1 fruit fly cellular context compared by ENCODE assay signal in the genomic region with DNA sequence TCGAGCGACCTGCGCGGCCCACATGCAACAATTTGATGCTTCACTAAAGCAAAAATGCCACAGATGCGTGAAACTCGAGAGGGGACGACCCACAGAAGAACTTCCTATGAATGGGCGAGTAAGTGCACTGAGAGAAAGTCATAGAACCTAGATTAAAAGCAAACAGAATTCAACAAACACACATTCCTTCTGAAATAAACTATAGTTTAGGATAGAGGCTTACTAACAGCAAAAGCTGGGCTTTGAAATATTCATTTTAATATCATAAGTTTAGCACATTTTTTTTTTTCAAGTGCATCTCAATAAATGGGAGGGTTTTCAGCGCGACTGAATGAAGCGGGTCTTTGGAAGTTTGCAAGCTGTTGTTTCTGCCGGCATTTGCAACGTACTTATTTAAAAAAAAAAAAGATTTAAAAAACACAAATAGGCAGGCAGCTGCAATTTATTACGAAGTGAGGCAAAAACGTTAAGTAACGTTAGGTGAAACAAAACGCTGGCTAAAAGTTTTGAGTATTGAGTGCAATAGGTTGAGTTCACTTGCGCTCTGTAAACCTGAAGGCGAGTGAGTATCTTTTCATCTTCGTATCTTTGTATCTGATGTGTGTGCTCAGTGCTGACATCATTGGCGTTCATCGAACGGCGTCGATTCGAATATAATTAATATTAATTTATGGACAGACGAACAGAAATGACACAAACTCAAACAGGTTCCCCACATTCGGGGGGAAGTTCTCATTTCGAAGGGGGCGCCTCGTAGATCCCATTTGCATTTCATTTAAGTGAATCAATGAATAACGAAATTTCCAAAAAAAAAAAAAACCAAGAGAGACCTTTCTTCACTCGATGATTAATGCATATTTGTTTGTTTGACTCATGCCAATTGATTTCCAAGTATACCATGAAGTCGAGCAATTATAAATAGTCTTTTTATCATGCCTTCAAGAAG.
A peak's percentile ranks its signal among the peaks of the same experiment; 100 is the strongest.
TF ChIP-seq lines count a peak whose summit lies in the region.

No protein-coding gene starts in this region.

TF ChIP-seq in whole organism, embryonic, 481 proteins besides CTCF, POLR2A, EP300 and RAD21 (continued from another document and continues in another):
- no peak for TF ChIP-seq Meics (GFP tag; optimal IDR thresholded peaks at IDR 0.05; lab: Kevin White, UChicago)
- TF ChIP-seq CG9215 (GFP tag; IDR thresholded peaks at IDR 0.05; lab: Robert Waterston, UW) = peak; percentile 39; the same call in 1 of the 2 replicates
- no peak for TF ChIP-seq CG30020 (tag; optimal IDR thresholded peaks at IDR 0.05; lab: Kevin White, UChicago)
- TF ChIP-seq crp (GFP tag; optimal IDR thresholded peaks at IDR 0.05; lab: Kevin White, UChicago) = no peak
- no peak for TF ChIP-seq ash1 (GFP tag; optimal IDR thresholded peaks at IDR 0.05; lab: Kevin White, UChicago)
- TF ChIP-seq Adf1 (GFP tag; IDR thresholded peaks at IDR 0.05; lab: Robert Waterston, UW) = no peak
- peak; percentile 50; the same call in 1 of the 2 replicates for TF ChIP-seq CG17612 (GFP tag; IDR thresholded peaks at IDR 0.05; lab: Robert Waterston, UW)
- peak; percentile 43 for TF ChIP-seq MTF-1 (GFP tag; optimal IDR thresholded peaks at IDR 0.05; lab: Kevin White, UChicago; ENCODE audit: borderline replicate concordance)
- TF ChIP-seq sens (GFP tag; lab: Kevin White, UChicago) = peak; percentile 96
- TF ChIP-seq Sry-δ (GFP tag; optimal IDR thresholded peaks at IDR 0.05; lab: Kevin White, UChicago) = peak; percentile 22
- TF ChIP-seq Taf1 (GFP tag; IDR thresholded peaks at IDR 0.05; lab: Robert Waterston, UW) = no peak
- TF ChIP-seq CG1603 (tag; optimal IDR thresholded peaks at IDR 0.05; lab: Kevin White, UChicago) = peak; percentile 72
- TF ChIP-seq CG6175 (GFP tag; IDR thresholded peaks at IDR 0.05; lab: Robert Waterston, UW) = no peak
- no peak for TF ChIP-seq maf-S (GFP tag; optimal IDR thresholded peaks at IDR 0.05; lab: Kevin White, UChicago)
- TF ChIP-seq CG6765 (GFP tag; optimal IDR thresholded peaks at IDR 0.05; lab: Kevin White, UChicago) = no peak
- TF ChIP-seq Gsc (GFP tag; IDR thresholded peaks at IDR 0.05; lab: Robert Waterston, UW) = no peak
- TF ChIP-seq CG13894 (tag; optimal IDR thresholded peaks at IDR 0.05; lab: Kevin White, UChicago) = no peak
- no peak for TF ChIP-seq CG17385 (GFP tag; optimal IDR thresholded peaks at IDR 0.05; lab: Kevin White, UChicago)
- peak; percentile 64; the same call in 1 of the 2 replicates for TF ChIP-seq dan (GFP tag; IDR thresholded peaks at IDR 0.05; lab: Robert Waterston, UW)
- peak; percentile 61; the same call in 1 of the 3 replicates for TF ChIP-seq so (GFP tag; IDR thresholded peaks at IDR 0.05; lab: Robert Waterston, UW)
- peak; percentile 54 for TF ChIP-seq D19A (tag; optimal IDR thresholded peaks at IDR 0.05; lab: Kevin White, UChicago)
- no peak for TF ChIP-seq lov (optimal IDR thresholded peaks at IDR 0.05; lab: Kevin White, UChicago)
- peak; percentile 81 for TF ChIP-seq lov (GFP tag; IDR thresholded peaks at IDR 0.05; lab: Robert Waterston, UW)
- peak; percentile 78 for TF ChIP-seq CG2712 (tag; optimal IDR thresholded peaks at IDR 0.05; lab: Kevin White, UChicago)
- TF ChIP-seq CG4328 (GFP tag; optimal IDR thresholded peaks at IDR 0.05; lab: Kevin White, UChicago) = no peak
- TF ChIP-seq NFAT (GFP tag; IDR thresholded peaks at IDR 0.05; lab: Robert Waterston, UW) = no peak
- peak; percentile 28 for TF ChIP-seq ems (GFP tag; optimal IDR thresholded peaks at IDR 0.05; lab: Kevin White, UChicago)
- TF ChIP-seq CG10959 (GFP tag; IDR thresholded peaks at IDR 0.05; lab: Robert Waterston, UW) = peak; percentile 78
- peak; percentile 27 for TF ChIP-seq PHDP (tag; optimal IDR thresholded peaks at IDR 0.05; lab: Kevin White, UChicago)
- peak; percentile 63 for TF ChIP-seq CG14014 (GFP tag; IDR thresholded peaks at IDR 0.05; lab: Robert Waterston, UW)
- no peak for TF ChIP-seq pan (optimal IDR thresholded peaks at IDR 0.05; lab: Kevin White, UChicago)
- peak in 1 of 2 experiments; percentile 63 for TF ChIP-seq pan (GFP tag; optimal IDR thresholded peaks at IDR 0.05 in 1 of 2, IDR thresholded peaks at IDR 0.05 in 1 of 2)
- peak; percentile 65; the same call in 1 of the 3 replicates for TF ChIP-seq CG11695 (GFP tag; IDR thresholded peaks at IDR 0.05; lab: Robert Waterston, UW)
- no peak for TF ChIP-seq Mad (GFP tag; optimal IDR thresholded peaks at IDR 0.05; lab: Kevin White, UChicago)
- peak; percentile 31 for TF ChIP-seq CG18764 (GFP tag; optimal IDR thresholded peaks at IDR 0.05; lab: Kevin White, UChicago)
- TF ChIP-seq pnt (GFP tag; optimal IDR thresholded peaks at IDR 0.05; lab: Kevin White, UChicago) = peak; percentile 74
- TF ChIP-seq gro (GFP tag; optimal IDR thresholded peaks at IDR 0.05; lab: Kevin White, UChicago) = no peak
- TF ChIP-seq CG2199 (GFP tag; IDR thresholded peaks at IDR 0.05; lab: Robert Waterston, UW) = peak; percentile 70; the same call in 1 of the 3 replicates
- TF ChIP-seq H2.0 (GFP tag; IDR thresholded peaks at IDR 0.05; lab: Robert Waterston, UW) = peak; percentile 53; the same call in 1 of the 2 replicates
- TF ChIP-seq tin (GFP tag; optimal IDR thresholded peaks at IDR 0.05; lab: Kevin White, UChicago) = peak; percentile 69
- peak; percentile 25 for TF ChIP-seq Oli (tag; optimal IDR thresholded peaks at IDR 0.05; lab: Kevin White, UChicago)
- TF ChIP-seq tio (GFP tag; optimal IDR thresholded peaks at IDR 0.05; lab: Kevin White, UChicago) = peak; percentile 5
- TF ChIP-seq Rx (GFP tag; IDR thresholded peaks at IDR 0.05; lab: Robert Waterston, UW) = peak; percentile 70
- TF ChIP-seq zf30C (GFP tag; optimal IDR thresholded peaks at IDR 0.05; lab: Kevin White, UChicago) = peak; percentile 41
- TF ChIP-seq Hr78 (GFP tag; optimal IDR thresholded peaks at IDR 0.05; lab: Kevin White, UChicago) = peak in 1 of 2 experiments; percentile 29
- TF ChIP-seq CG12744 (GFP tag; optimal IDR thresholded peaks at IDR 0.05; lab: Kevin White, UChicago) = no peak
- TF ChIP-seq B-H2 (GFP tag; optimal IDR thresholded peaks at IDR 0.05; lab: Kevin White, UChicago) = no peak
- TF ChIP-seq CG11696 (GFP tag; IDR thresholded peaks at IDR 0.05; lab: Robert Waterston, UW) = peak; percentile 66; the same call in 1 of the 2 replicates
- TF ChIP-seq exex (tag; optimal IDR thresholded peaks at IDR 0.05; lab: Kevin White, UChicago) = no peak
- no peak for TF ChIP-seq CG1832 (GFP tag; optimal IDR thresholded peaks at IDR 0.05; lab: Kevin White, UChicago)
- peak; percentile 64 for TF ChIP-seq CG14710 (tag; optimal IDR thresholded peaks at IDR 0.05; lab: Kevin White, UChicago)
- peak; percentile 30 for TF ChIP-seq chn (GFP tag; optimal IDR thresholded peaks at IDR 0.05; lab: Kevin White, UChicago)
- TF ChIP-seq CG43689 (GFP tag; IDR thresholded peaks at IDR 0.05; lab: Robert Waterston, UW) = no peak
- TF ChIP-seq seq (GFP tag; IDR thresholded peaks at IDR 0.05; lab: Robert Waterston, UW) = no peak
- peak in 1 of 2 experiments; percentile 40 for TF ChIP-seq Eip74EF (GFP tag; optimal IDR thresholded peaks at IDR 0.05; lab: Kevin White, UChicago)
- no peak for TF ChIP-seq Lim3 (GFP tag; IDR thresholded peaks at IDR 0.05; lab: Robert Waterston, UW)
- TF ChIP-seq bowl (GFP tag; IDR thresholded peaks at IDR 0.05; lab: Robert Waterston, UW) = 0 out of 2 replicates have a peak, but pooled peaks have one; percentile 42
- no peak for TF ChIP-seq p53 (GFP tag; optimal IDR thresholded peaks at IDR 0.05; lab: Kevin White, UChicago)
- no peak for TF ChIP-seq Nf-YB (GFP tag; optimal IDR thresholded peaks at IDR 0.05; lab: Kevin White, UChicago)
- peak; percentile 1 to 62 for TF ChIP-seq eve (GFP tag; optimal IDR thresholded peaks at IDR 0.05; lab: Kevin White, UChicago)
- TF ChIP-seq CG11723 (GFP tag; optimal IDR thresholded peaks at IDR 0.05; lab: Kevin White, UChicago) = no peak
- TF ChIP-seq CoRest (tag; optimal IDR thresholded peaks at IDR 0.05; lab: Kevin White, UChicago) = no peak
- no peak for TF ChIP-seq CG10431 (GFP tag; optimal IDR thresholded peaks at IDR 0.05; lab: Kevin White, UChicago)
- no peak for TF ChIP-seq Nf-YC (tag; optimal IDR thresholded peaks at IDR 0.05; lab: Kevin White, UChicago)
- TF ChIP-seq CG31365 (tag; optimal IDR thresholded peaks at IDR 0.05; lab: Kevin White, UChicago) = no peak
- peak; percentile 63 for TF ChIP-seq CG17328 (GFP tag; IDR thresholded peaks at IDR 0.05; lab: Robert Waterston, UW)
- TF ChIP-seq CG30431 (GFP tag; optimal IDR thresholded peaks at IDR 0.05; lab: Kevin White, UChicago) = peak; percentile 46
- TF ChIP-seq Dfd (GFP tag; optimal IDR thresholded peaks at IDR 0.05; lab: Kevin White, UChicago) = no peak
- TF ChIP-seq CG11085 (GFP tag; IDR thresholded peaks at IDR 0.05; lab: Robert Waterston, UW) = peak; percentile 36; the same call in 1 of the 2 replicates
- no peak for TF ChIP-seq twi (tag; optimal IDR thresholded peaks at IDR 0.05; lab: Kevin White, UChicago)
- TF ChIP-seq CG13296 (GFP tag; optimal IDR thresholded peaks at IDR 0.05; lab: Kevin White, UChicago) = no peak
- peak; percentile 75 for TF ChIP-seq CG7839 (tag; optimal IDR thresholded peaks at IDR 0.05; lab: Kevin White, UChicago)
- peak; percentile 49; the same call in 1 of the 3 replicates for TF ChIP-seq tgo (GFP tag; IDR thresholded peaks at IDR 0.05; lab: Robert Waterston, UW)
- TF ChIP-seq pros (GFP tag; optimal IDR thresholded peaks at IDR 0.05; lab: Kevin White, UChicago) = no peak
- TF ChIP-seq D19B (GFP tag; optimal IDR thresholded peaks at IDR 0.05; lab: Kevin White, UChicago) = no peak
- no peak for TF ChIP-seq CG31224 (GFP tag; IDR thresholded peaks at IDR 0.05; lab: Robert Waterston, UW)
- TF ChIP-seq CG4424 (GFP tag; optimal IDR thresholded peaks at IDR 0.05; lab: Kevin White, UChicago) = peak; percentile 72
- peak; percentile 76 for TF ChIP-seq CG4404 (GFP tag; IDR thresholded peaks at IDR 0.05; lab: Robert Waterston, UW)
- no peak for TF ChIP-seq CG15073 (GFP tag; optimal IDR thresholded peaks at IDR 0.05; lab: Kevin White, UChicago)
- peak; percentile 78 for TF ChIP-seq gce (GFP tag; IDR thresholded peaks at IDR 0.05; lab: Robert Waterston, UW)
- peak; percentile 90 for TF ChIP-seq Xrp1 (GFP tag; IDR thresholded peaks at IDR 0.05; lab: Robert Waterston, UW)
- no peak for TF ChIP-seq fru (optimal IDR thresholded peaks at IDR 0.05; lab: Kevin White, UChicago)
- TF ChIP-seq mirr (GFP tag; optimal IDR thresholded peaks at IDR 0.05; lab: Kevin White, UChicago) = no peak
- TF ChIP-seq CG12071 (GFP tag; optimal IDR thresholded peaks at IDR 0.05; lab: Kevin White, UChicago) = peak; percentile 7
- no peak for TF ChIP-seq CG2116 (GFP tag; optimal IDR thresholded peaks at IDR 0.05; lab: Kevin White, UChicago)
- no peak for TF ChIP-seq Sry-β (GFP tag; optimal IDR thresholded peaks at IDR 0.05; lab: Kevin White, UChicago)
- no peak for TF ChIP-seq CG12659 (GFP tag; optimal IDR thresholded peaks at IDR 0.05; lab: Kevin White, UChicago)
- no peak for TF ChIP-seq CG31388 (GFP tag; optimal IDR thresholded peaks at IDR 0.05; lab: Kevin White, UChicago)
- TF ChIP-seq Oaz (GFP tag; IDR thresholded peaks at IDR 0.05; lab: Robert Waterston, UW) = 0 out of 2 replicates have a peak, but pooled peaks have one; percentile 25
- peak; percentile 79 for TF ChIP-seq CG9609 (GFP tag; optimal IDR thresholded peaks at IDR 0.05; lab: Kevin White, UChicago)
- peak; percentile 61 for TF ChIP-seq CG6254 (GFP tag; optimal IDR thresholded peaks at IDR 0.05; lab: Kevin White, UChicago)
- peak; percentile 39 for TF ChIP-seq CG7786 (GFP tag; optimal IDR thresholded peaks at IDR 0.05; lab: Kevin White, UChicago)
- peak; percentile 59 for TF ChIP-seq fd96Cb (tag; optimal IDR thresholded peaks at IDR 0.05; lab: Kevin White, UChicago)
- peak; percentile 63 for TF ChIP-seq row (GFP tag; IDR thresholded peaks at IDR 0.05; lab: Robert Waterston, UW)
- TF ChIP-seq ham (GFP tag; IDR thresholded peaks at IDR 0.05; lab: Robert Waterston, UW) = no peak
- TF ChIP-seq oc (tag; optimal IDR thresholded peaks at IDR 0.05; lab: Kevin White, UChicago) = no peak
- no peak for TF ChIP-seq kah (GFP tag; optimal IDR thresholded peaks at IDR 0.05; lab: Kevin White, UChicago)
- no peak for TF ChIP-seq CG14050 (GFP tag; IDR thresholded peaks at IDR 0.05; lab: Robert Waterston, UW)
- TF ChIP-seq ato (GFP tag; IDR thresholded peaks at IDR 0.05; lab: Robert Waterston, UW; ENCODE audit: partially characterized antibody) = no peak
- no peak for TF ChIP-seq abd-A (tag; optimal IDR thresholded peaks at IDR 0.05; lab: Kevin White, UChicago)
- peak; percentile 28 for TF ChIP-seq Chrac-16 (GFP tag; optimal IDR thresholded peaks at IDR 0.05; lab: Kevin White, UChicago)
- TF ChIP-seq fu2 (GFP tag; optimal IDR thresholded peaks at IDR 0.05; lab: Kevin White, UChicago) = no peak
- peak in 1 of 2 experiments; percentile 24 for TF ChIP-seq Hr51 (GFP tag; optimal IDR thresholded peaks at IDR 0.05; lab: Kevin White, UChicago)
- TF ChIP-seq az2 (GFP tag; optimal IDR thresholded peaks at IDR 0.05; lab: Kevin White, UChicago) = peak; percentile 55
- no peak for TF ChIP-seq Scr (GFP tag; IDR thresholded peaks at IDR 0.05; lab: Robert Waterston, UW; ENCODE audit: partially characterized antibody)
- TF ChIP-seq nerfin-1 (tag; optimal IDR thresholded peaks at IDR 0.05; lab: Kevin White, UChicago) = peak; percentile 30
- peak; percentile 46 for TF ChIP-seq lab (GFP tag; optimal IDR thresholded peaks at IDR 0.05; lab: Kevin White, UChicago)
- TF ChIP-seq CG6654 (GFP tag; optimal IDR thresholded peaks at IDR 0.05; lab: Kevin White, UChicago) = no peak
- peak; percentile 64; the same call in 1 of the 2 replicates for TF ChIP-seq CG32772 (GFP tag; IDR thresholded peaks at IDR 0.05; lab: Robert Waterston, UW)
- no peak for TF ChIP-seq h (optimal IDR thresholded peaks at IDR 0.05; lab: Kevin White, UChicago)
- TF ChIP-seq pita (GFP tag; optimal IDR thresholded peaks at IDR 0.05; lab: Kevin White, UChicago) = no peak
- peak; percentile 64 for TF ChIP-seq CG6689 (GFP tag; IDR thresholded peaks at IDR 0.05; lab: Robert Waterston, UW)
- TF ChIP-seq YL-1 (GFP tag; optimal IDR thresholded peaks at IDR 0.05; lab: Kevin White, UChicago) = no peak
- 0 out of 3 replicates have a peak, but pooled peaks have one; percentile 16 for TF ChIP-seq Mrtf (GFP tag; IDR thresholded peaks at IDR 0.05; lab: Robert Waterston, UW)
- no peak for TF ChIP-seq Hand (GFP tag; optimal IDR thresholded peaks at IDR 0.05; lab: Kevin White, UChicago)
- TF ChIP-seq lmd (GFP tag; IDR thresholded peaks at IDR 0.05; lab: Robert Waterston, UW) = peak; percentile 65
- peak; percentile 66 for TF ChIP-seq croc (GFP tag; conservative IDR thresholded peaks at IDR 0.05; lab: Robert Waterston, UW)
- TF ChIP-seq CG8281 (tag; optimal IDR thresholded peaks at IDR 0.05; lab: Kevin White, UChicago) = no peak
- no peak for TF ChIP-seq wdn (GFP tag; IDR thresholded peaks at IDR 0.05; lab: Robert Waterston, UW)
- TF ChIP-seq CG10565 (GFP tag; optimal IDR thresholded peaks at IDR 0.05; lab: Kevin White, UChicago) = no peak
- TF ChIP-seq onecut (GFP tag; IDR thresholded peaks at IDR 0.05; lab: Robert Waterston, UW) = peak; percentile 61
